Worm (Caenorhabditis elegans) whole organism, young adult: ENCODE results near the gene F21C10.10.

Experiments used
- B0336.3 ChIP-seq: fragments of 200-800 bp; sonication (Bioruptor generic); IDR thresholded peaks from 2 replicates; pipeline ENCODE4 v1.3.6; 2022; ENCODE audit warnings: missing genetic modification characterization, missing compliant biosample characterization
- Y67H2A.10 ChIP-seq: fragments of 200-800 bp; sonication (Bioruptor generic); conservative IDR thresholded peaks from 2 replicates; pipeline ENCODE4 v1.3.6; 2022; ENCODE audit warnings: missing genetic modification reagents, missing genetic modification characterization, missing compliant biosample characterization
- Y95B8A.8 ChIP-seq: fragments of 200-800 bp; sonication (Bioruptor generic); IDR thresholded peaks from 2 replicates; pipeline ENCODE4 v1.3.6; 2022; ENCODE audit warnings: missing genetic modification reagents, missing genetic modification characterization, missing compliant biosample characterization
- lag-1 ChIP-seq: fragments of 200-800 bp; sonication (Bioruptor generic); IDR thresholded peaks from 2 replicates; pipeline ENCODE4 v1.3.6; 2022; ENCODE audit warnings: missing genetic modification reagents, missing genetic modification characterization, missing compliant biosample characterization
- lsl-1 ChIP-seq: fragments of 200-800 bp; sonication (Bioruptor generic); optimal IDR thresholded peaks from 2 replicates; lab custom pipeline; 2018; ENCODE audit warnings: mild to moderate bottlenecking, missing genetic modification characterization, moderate library complexity, missing compliant biosample characterization
- mxl-1 ChIP-seq: sonication (generic microtip); optimal IDR thresholded peaks from 2 replicates; lab custom pipeline; 2016; ENCODE audit warnings: missing genetic modification characterization, missing compliant biosample characterization
- ztf-18 ChIP-seq: sonication (generic microtip); optimal IDR thresholded peaks from 2 replicates; lab custom pipeline; 2016; ENCODE audit warnings: missing genotype, mild to moderate bottlenecking, missing genetic modification characterization, missing compliant biosample characterization

- TF ChIP-seq mxl-1 (no peak), Y67H2A.10 (GFP tag; lab: Robert Waterston, UW) (no peak), Y95B8A.8 (no peak), ztf-18 (no peak), B0336.3 (no peak), lag-1 (no peak), lsl-1 (GFP tag; lab: Kevin White, UChicago) (no peak)
These were observed 47.8 kb downstream of the F21C10.10 start for ce11 chrV:9143896-9144295.
